Fruit fly (Drosophila melanogaster) whole organism, embryonic: ENCODE measurements around the gene CG11893.

Experiments
- B-H2 ChIP-seq: fragments of 200-800 bp; sonication (Bioruptor generic); optimal IDR thresholded peaks from 2 replicates; lab custom pipeline; 2018; ENCODE audit warnings: missing biosample characterization, mild to moderate bottlenecking, missing genetic modification characterization
- Blimp-1 ChIP-seq: fragments of 200-800 bp; sonication (Bioruptor generic); optimal IDR thresholded peaks from 3 replicates; lab custom pipeline; 2018; ENCODE audit warnings: missing biosample characterization, missing genetic modification characterization, mild to moderate bottlenecking, moderate library complexity, missing genetic modification reagents
- CG10462 ChIP-seq: fragments of 200-800 bp; sonication (Bioruptor generic); optimal IDR thresholded peaks from 2 replicates; lab custom pipeline; 2016; ENCODE audit warnings: missing biosample characterization, missing genetic modification characterization
- CG10959 ChIP-seq: fragments of 200-800 bp; sonication (Bioruptor generic); IDR thresholded peaks from 2 replicates; pipeline ENCODE4 v1.3.6; 2022; ENCODE audit warnings: missing biosample characterization, missing genetic modification characterization
- CG10979 ChIP-seq: fragments of 200-800 bp; sonication (Bioruptor generic); optimal IDR thresholded peaks from 2 replicates; lab custom pipeline; 2018; ENCODE audit warnings: missing biosample characterization, mild to moderate bottlenecking, missing genetic modification characterization, moderate library complexity
- CG13775 ChIP-seq: fragments of 200-800 bp; sonication (Bioruptor generic); optimal IDR thresholded peaks from 3 replicates; lab custom pipeline; 2017; ENCODE audit warnings: missing biosample characterization, mild to moderate bottlenecking, missing genetic modification characterization
- CG17186 ChIP-seq: fragments of 200-800 bp; sonication (Bioruptor generic); optimal IDR thresholded peaks from 3 replicates; lab custom pipeline; 2017; ENCODE audit warnings: missing biosample characterization, missing genetic modification reagents, missing genetic modification characterization
- CG17568 ChIP-seq: fragments of 200-800 bp; sonication (Bioruptor generic); optimal IDR thresholded peaks from 2 replicates; lab custom pipeline; 2018; ENCODE audit warnings: missing biosample characterization, mild to moderate bottlenecking, missing genetic modification characterization, moderate library complexity
- CG2116 ChIP-seq: fragments of 200-800 bp; sonication (Bioruptor generic); optimal IDR thresholded peaks from 3 replicates; lab custom pipeline; 2018; ENCODE audit warnings: missing biosample characterization, mild to moderate bottlenecking, missing genetic modification characterization
- CG2712 ChIP-seq: fragments of 200-800 bp; optimal IDR thresholded peaks from 3 replicates; lab custom pipeline; 2019; ENCODE audit warnings: missing biosample characterization, mild to moderate bottlenecking, missing genetic modification characterization, moderate library complexity
- CG31441 ChIP-seq: fragments of 200-800 bp; sonication (Bioruptor generic); IDR thresholded peaks from 2 replicates; pipeline ENCODE4 v1.3.6; 2022; ENCODE audit warnings: missing biosample characterization, missing genetic modification characterization
- CG3281 ChIP-seq: fragments of 200-800 bp; sonication (Bioruptor generic); optimal IDR thresholded peaks from 3 replicates; lab custom pipeline; 2017; ENCODE audit warnings: missing biosample characterization, mild to moderate bottlenecking, missing genetic modification characterization
- CG34422 ChIP-seq: fragments of 200-800 bp; sonication (Bioruptor generic); IDR thresholded peaks from 3 replicates; pipeline ENCODE4 v1.3.6; 2022; ENCODE audit warnings: missing biosample characterization, missing genetic modification characterization
- CG43689 ChIP-seq: fragments of 200-800 bp; sonication (Bioruptor generic); IDR thresholded peaks from 2 replicates; pipeline ENCODE4 v1.3.6; 2022; ENCODE audit warnings: missing biosample characterization, missing genetic modification characterization
- CG4820 ChIP-seq: fragments of 200-800 bp; sonication (Bioruptor generic); optimal IDR thresholded peaks from 3 replicates; lab custom pipeline; 2016; ENCODE audit warnings: missing biosample characterization, missing genetic modification characterization
- CG6654 ChIP-seq: fragments of 200-800 bp; sonication (Bioruptor generic); optimal IDR thresholded peaks from 2 replicates; lab custom pipeline; 2017; ENCODE audit warnings: missing biosample characterization, mild to moderate bottlenecking, missing genetic modification characterization
- CG6791 ChIP-seq: fragments of 200-800 bp; sonication (Bioruptor generic); IDR thresholded peaks from 3 replicates; pipeline ENCODE4 v1.3.6; 2022; ENCODE audit warnings: missing biosample characterization, missing genetic modification characterization; ENCODE audit not compliant: partially characterized antibody
- CG8359 ChIP-seq: fragments of 200-800 bp; sonication (Bioruptor generic); optimal IDR thresholded peaks from 2 replicates; lab custom pipeline; 2017; ENCODE audit warnings: missing biosample characterization, mild to moderate bottlenecking, missing genetic modification characterization, borderline replicate concordance
- CG9876 ChIP-seq: fragments of 200-800 bp; sonication (Bioruptor generic); optimal IDR thresholded peaks from 2 replicates; lab custom pipeline; 2016; ENCODE audit warnings: missing biosample characterization, missing genetic modification characterization
- Dbx ChIP-seq: fragments of 200-800 bp; sonication (Bioruptor generic); IDR thresholded peaks from 3 replicates; pipeline ENCODE4 v1.3.6; 2022; ENCODE audit warnings: missing biosample characterization, missing genetic modification characterization
- Fer2 ChIP-seq: fragments of 200-800 bp; sonication (Bioruptor generic); optimal IDR thresholded peaks from 2 replicates; lab custom pipeline; 2018; ENCODE audit warnings: missing biosample characterization, mild to moderate bottlenecking, missing genetic modification characterization, moderate library complexity
- Hmr ChIP-seq: fragments of 200-800 bp; sonication (Bioruptor generic); optimal IDR thresholded peaks from 3 replicates; lab custom pipeline; 2017; ENCODE audit warnings: mild to moderate bottlenecking, missing biosample characterization, missing genetic modification reagents, missing genetic modification characterization
- Lpt ChIP-seq: fragments of >200 bp; optimal IDR thresholded peaks from 2 replicates; lab custom pipeline; 2018; ENCODE audit warnings: missing biosample characterization, missing genetic modification characterization
- Med ChIP-seq: fragments of 200-800 bp; sonication (Bioruptor generic); peaks from one replicate; lab custom pipeline; 2016; ENCODE audit warnings: missing biosample characterization, missing genetic modification characterization, mild to moderate bottlenecking, inconsistent platforms, moderate library complexity
- Nf-YB ChIP-seq: fragments of 200-800 bp; sonication (Bioruptor generic); optimal IDR thresholded peaks from 3 replicates; lab custom pipeline; 2019; ENCODE audit warnings: missing biosample characterization, mild to moderate bottlenecking, missing genetic modification characterization, moderate library complexity
- Opbp ChIP-seq: fragments of 200-800 bp; sonication (Bioruptor generic); IDR thresholded peaks from 3 replicates; pipeline ENCODE4 v1.3.6; 2022; ENCODE audit warnings: missing biosample characterization, missing genetic modification characterization; ENCODE audit not compliant: partially characterized antibody
- Optix ChIP-seq: fragments of 200-800 bp; sonication (Bioruptor generic); IDR thresholded peaks from 3 replicates; pipeline ENCODE4 v1.3.6; 2022; ENCODE audit warnings: missing biosample characterization, missing genetic modification characterization
- Sry-β ChIP-seq: fragments of 200-800 bp; sonication (Bioruptor generic); optimal IDR thresholded peaks from 2 replicates; lab custom pipeline; 2018; ENCODE audit warnings: missing biosample characterization, mild to moderate bottlenecking, missing genetic modification characterization, moderate library complexity
- Sry-δ ChIP-seq: fragments of 200-800 bp; sonication (Bioruptor generic); optimal IDR thresholded peaks from 2 replicates; lab custom pipeline; 2016; ENCODE audit warnings: missing biosample characterization, missing genetic modification characterization
- TFAM ChIP-seq: fragments of 200-800 bp; sonication (Bioruptor generic); optimal IDR thresholded peaks from 2 replicates; lab custom pipeline; 2017; ENCODE audit warnings: missing biosample characterization, missing genetic modification characterization, inconsistent platforms
- Taf1 ChIP-seq: fragments of 200-800 bp; sonication (Bioruptor generic); IDR thresholded peaks from 2 replicates; pipeline ENCODE4 v1.3.6; 2022; ENCODE audit warnings: missing biosample characterization, missing genetic modification characterization
- Usf ChIP-seq: fragments of 200-800 bp; sonication (Bioruptor generic); optimal IDR thresholded peaks from 2 replicates; lab custom pipeline; 2017; ENCODE audit warnings: missing genotype, missing biosample characterization, missing genetic modification characterization
- bbx ChIP-seq: fragments of 200-800 bp; sonication (Bioruptor generic); IDR thresholded peaks from 2 replicates; pipeline ENCODE4 v1.3.6; 2022; ENCODE audit warnings: missing biosample characterization, missing genetic modification characterization; ENCODE audit not compliant: partially characterized antibody
- cad ChIP-seq: fragments of >200 bp; optimal IDR thresholded peaks from 2 replicates; lab custom pipeline; 2017; ENCODE audit warnings: missing biosample characterization, missing genetic modification characterization
- crol ChIP-seq: fragments of 200-800 bp; sonication (Bioruptor generic); IDR thresholded peaks from 2 replicates; pipeline ENCODE4 v1.3.6; 2022; ENCODE audit warnings: missing biosample characterization, missing genetic modification characterization
- cwo ChIP-seq: fragments of 200-800 bp; sonication (Bioruptor generic); optimal IDR thresholded peaks from 3 replicates; lab custom pipeline; 2017; ENCODE audit warnings: missing biosample characterization, missing genetic modification characterization, mild to moderate bottlenecking, moderate library complexity, missing genetic modification reagents
- fru ChIP-seq: fragments of >200 bp; optimal IDR thresholded peaks from 2 replicates; lab custom pipeline; 2017
- fu2 ChIP-seq: fragments of 200-800 bp; sonication (Bioruptor generic); optimal IDR thresholded peaks from 2 replicates; lab custom pipeline; 2016; ENCODE audit warnings: missing biosample characterization, missing genetic modification characterization
- gce ChIP-seq: fragments of 200-800 bp; sonication (Bioruptor generic); IDR thresholded peaks from 3 replicates; pipeline ENCODE4 v1.3.6; 2022; ENCODE audit warnings: missing biosample characterization, missing genetic modification characterization
- grau ChIP-seq: fragments of 200-800 bp; optimal IDR thresholded peaks from 3 replicates; lab custom pipeline; 2019; ENCODE audit warnings: missing biosample characterization, mild to moderate bottlenecking, missing genetic modification characterization, moderate library complexity
- knrl ChIP-seq: fragments of 200-800 bp; sonication (Bioruptor generic); IDR thresholded peaks from 3 replicates; pipeline ENCODE4 v1.3.6; 2022; ENCODE audit warnings: missing biosample characterization, missing genetic modification characterization; ENCODE audit not compliant: partially characterized antibody
- mam ChIP-seq: fragments of 200-800 bp; sonication (Bioruptor generic); optimal IDR thresholded peaks from 3 replicates; lab custom pipeline; 2016; ENCODE audit warnings: missing biosample characterization, missing genetic modification characterization
- otp ChIP-seq: fragments of 200-800 bp; sonication (Bioruptor generic); IDR thresholded peaks from 3 replicates; pipeline ENCODE4, ENCODE4 v1.3.6; 2022; ENCODE audit warnings: missing biosample characterization, missing genetic modification characterization
- p53 ChIP-seq: fragments of 200-800 bp; sonication (Bioruptor generic); optimal IDR thresholded peaks from 2 replicates; lab custom pipeline; 2016; ENCODE audit warnings: missing biosample characterization, missing genetic modification characterization
- pan ChIP-seq, 4 experiments: fragments of >200 bp in 3 of 4; fragments of 200-800 bp in 1 of 4; sonication (Bioruptor generic) in 1 of 4; optimal IDR thresholded peaks in 3 of 4; IDR thresholded peaks in 1 of 4; 2 replicates each; pipeline versions ENCODE4 v1.3.6 to Lab custom; 2017 to 2022; ENCODE audit warnings: missing biosample characterization in 2 of 4, missing genetic modification characterization in 2 of 4, mixed read lengths in 1 of 4
- sc ChIP-seq, 3 experiments: fragments of >200 bp in 2 of 3; fragments of 200-800 bp in 1 of 3; sonication (Bioruptor generic) in 1 of 3; optimal IDR thresholded peaks; 2 replicates in 2 of 3; 3 replicates in 1 of 3; lab custom pipeline; 2017; ENCODE audit warnings: mild to moderate bottlenecking in 1 of 3, missing biosample characterization in 1 of 3, missing genetic modification characterization in 1 of 3, missing genetic modification reagents in 1 of 3
- sens-2 ChIP-seq: fragments of 200-800 bp; sonication (Bioruptor generic); IDR thresholded peaks from 2 replicates; pipeline ENCODE4 v1.3.6; 2022; ENCODE audit warnings: missing biosample characterization, missing genetic modification characterization
- slbo ChIP-seq: fragments of 200-800 bp; sonication (Bioruptor generic); IDR thresholded peaks from 2 replicates; pipeline ENCODE4 v1.3.6; 2022; ENCODE audit warnings: missing biosample characterization, missing genetic modification characterization
- slp2 ChIP-seq: fragments of 200-800 bp; sonication (Bioruptor generic); optimal IDR thresholded peaks from 2 replicates; lab custom pipeline; 2016; ENCODE audit warnings: missing biosample characterization, missing genetic modification characterization

CG11893 gene

DNA sequence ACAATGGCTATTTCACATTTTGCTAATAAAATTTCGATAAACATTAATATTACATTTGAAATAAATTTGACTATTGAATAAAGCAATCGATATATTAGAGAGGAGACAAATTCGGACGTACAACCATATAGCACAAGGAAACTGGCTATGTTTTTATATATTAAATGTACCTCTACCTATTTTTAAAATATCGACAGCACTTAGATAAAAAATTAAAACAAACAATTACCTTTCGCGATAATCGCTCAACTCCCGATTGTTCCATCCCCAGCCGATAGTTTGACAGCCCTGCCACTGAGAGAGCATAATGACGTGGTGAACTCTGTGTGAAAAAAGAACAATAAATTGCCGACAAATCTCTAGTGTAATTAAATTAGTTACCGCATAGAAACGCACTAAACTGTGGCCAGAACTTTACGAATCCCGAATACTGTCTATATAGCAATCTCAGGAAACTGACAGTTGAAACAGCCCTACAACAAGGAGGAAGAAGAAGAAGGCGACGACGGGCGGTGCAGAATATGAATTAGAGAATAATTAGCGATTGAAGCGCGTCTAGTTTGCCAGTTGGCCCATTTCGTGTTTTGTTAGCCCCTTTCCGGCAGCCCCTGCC is 31.0 kb upstream of the CG11893 start, which contains the start of gene CG11857 (continued):
- TF ChIP-seq p53 (GFP tag; lab: Kevin White, UChicago) = peak; percentile 93
- peak; percentile 99 for TF ChIP-seq Sry-δ
- peak; percentile 98 for TF ChIP-seq B-H2 (GFP tag; lab: Kevin White, UChicago)
- TF ChIP-seq CG3281 (GFP tag; lab: Kevin White, UChicago) = peak; percentile 96
- TF ChIP-seq Nf-YB (GFP tag; lab: Kevin White, UChicago) = peak; percentile 80
- TF ChIP-seq CG2116 (GFP tag; lab: Kevin White, UChicago) = peak; percentile 94
- peak; percentile 97 for TF ChIP-seq CG10462
- TF ChIP-seq bbx (GFP tag; lab: Robert Waterston, UW) = peak; percentile 98
- peak; percentile 97 for TF ChIP-seq fu2 (GFP tag; lab: Kevin White, UChicago)
- TF ChIP-seq CG34422 (GFP tag; lab: Robert Waterston, UW) = peak; percentile 100
- TF ChIP-seq sc (optimal IDR thresholded peaks at IDR 0.05; lab: Kevin White, UChicago) = no peak
- TF ChIP-seq sc (GFP tag; optimal IDR thresholded peaks at IDR 0.05; lab: Kevin White, UChicago) = peak; percentile 94
- TF ChIP-seq CG8359 (GFP tag; lab: Kevin White, UChicago) = peak; percentile 87
- TF ChIP-seq CG43689 (GFP tag; lab: Robert Waterston, UW) = peak; percentile 93
- peak; percentile 96 for TF ChIP-seq Usf (GFP tag; lab: Kevin White, UChicago)
- TF ChIP-seq fru = no peak
- peak; percentile 99 for TF ChIP-seq CG10959 (GFP tag; lab: Robert Waterston, UW)
- peak; percentile 98 for TF ChIP-seq CG6791 (GFP tag; lab: Robert Waterston, UW)
- peak; percentile 96 for TF ChIP-seq CG9876
- peak; percentile 80 for TF ChIP-seq crol
- TF ChIP-seq CG6654 (GFP tag; lab: Kevin White, UChicago) = peak; percentile 88
- TF ChIP-seq grau (tag; lab: Kevin White, UChicago) = peak; percentile 97
- TF ChIP-seq CG2712 (tag; lab: Kevin White, UChicago) = peak; percentile 98
- peak; percentile 97 for TF ChIP-seq Fer2 (tag; lab: Kevin White, UChicago)
- no peak for TF ChIP-seq pan (optimal IDR thresholded peaks at IDR 0.05; lab: Kevin White, UChicago)
- peak in 1 of 2 experiments; percentile 99 for TF ChIP-seq pan (GFP tag; optimal IDR thresholded peaks at IDR 0.05 in 1 of 2, IDR thresholded peaks at IDR 0.05 in 1 of 2)
- peak; percentile 99 for TF ChIP-seq Dbx
- peak; percentile 94 for TF ChIP-seq CG17186 (GFP tag; lab: Kevin White, UChicago)
- TF ChIP-seq CG17568 (GFP tag; lab: Kevin White, UChicago) = no peak
- TF ChIP-seq gce = peak; percentile 96
- TF ChIP-seq Hmr (GFP tag; lab: Kevin White, UChicago) = peak; percentile 97
- peak; percentile 96 for TF ChIP-seq CG31441 (GFP tag; lab: Robert Waterston, UW)
- TF ChIP-seq mam (GFP tag; lab: Kevin White, UChicago) = peak; percentile 99
- peak; percentile 100 for TF ChIP-seq Med
- peak; percentile 95 for TF ChIP-seq CG10979 (tag; lab: Kevin White, UChicago)
- TF ChIP-seq CG4820 (GFP tag; lab: Kevin White, UChicago) = peak; percentile 97
- peak; percentile 100 for TF ChIP-seq knrl (GFP tag; lab: Robert Waterston, UW)
- peak; percentile 78 for TF ChIP-seq Sry-β (GFP tag; lab: Kevin White, UChicago)
- TF ChIP-seq Blimp-1 (GFP tag; lab: Kevin White, UChicago) = peak; percentile 95
- TF ChIP-seq CG13775 (GFP tag; lab: Kevin White, UChicago) = peak; percentile 98
- TF ChIP-seq TFAM (GFP tag; lab: Kevin White, UChicago) = peak; percentile 73
- TF ChIP-seq slbo (GFP tag; lab: Robert Waterston, UW) = peak; percentile 100
- TF ChIP-seq Optix (GFP tag; lab: Robert Waterston, UW) = peak; percentile 99
- peak; percentile 97 for TF ChIP-seq otp (GFP tag; lab: Robert Waterston, UW)
- TF ChIP-seq Opbp (GFP tag; lab: Robert Waterston, UW) = peak; percentile 99
- peak; percentile 99 for TF ChIP-seq sens-2 (GFP tag; lab: Robert Waterston, UW)
- peak; percentile 97 for TF ChIP-seq Taf1 (GFP tag; lab: Robert Waterston, UW)
- TF ChIP-seq cad = no peak
- TF ChIP-seq cwo = peak; percentile 90
- no peak for TF ChIP-seq Lpt (GFP tag; lab: Kevin White, UChicago)
- TF ChIP-seq slp2 = peak; percentile 96
